1 fruit fly cellular context compared by ENCODE assay signal in the genomic region with DNA sequence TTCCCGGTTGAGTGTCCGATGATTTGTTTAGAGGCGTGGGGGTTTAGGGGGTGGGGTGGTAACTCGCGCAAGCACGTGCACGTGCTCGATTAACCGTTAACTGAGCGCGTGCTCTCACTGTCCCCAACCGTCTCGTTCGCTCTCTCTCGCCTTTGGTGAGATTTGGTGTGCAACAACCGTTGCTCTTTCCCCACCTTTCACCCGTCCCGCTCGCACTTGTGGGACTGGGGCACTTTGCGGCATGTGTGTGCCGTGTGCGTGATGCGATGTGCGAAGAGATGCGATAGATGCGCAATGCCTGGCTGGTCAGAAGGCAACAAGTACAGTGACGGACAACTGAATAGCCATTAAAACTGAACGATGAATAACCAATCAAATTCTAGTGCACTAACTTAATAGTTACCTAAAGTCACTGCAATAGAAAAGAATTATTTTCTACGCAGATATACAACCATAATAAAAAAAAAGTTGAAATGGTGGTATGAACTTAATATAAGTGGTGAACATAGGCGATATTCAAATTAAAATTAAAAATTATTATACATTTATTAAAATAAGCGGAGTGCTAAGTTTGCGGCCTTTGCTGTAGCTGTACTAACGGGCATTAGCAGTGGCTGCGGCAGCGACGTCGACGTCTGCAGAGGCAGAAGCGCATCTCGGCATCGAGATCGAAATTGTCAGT.
TF ChIP-seq lines count a peak whose summit lies in the region.

No protein-coding gene starts in this region.

TF ChIP-seq in whole organism, embryonic, 481 proteins besides CTCF, POLR2A, EP300 and RAD21 (continued from another document and continues in another):
- TF ChIP-seq dm (GFP tag; optimal IDR thresholded peaks at IDR 0.05; lab: Kevin White, UChicago): no peak
- no peak; the same call in 1 of the 2 replicates for TF ChIP-seq cas (GFP tag; IDR thresholded peaks at IDR 0.05; lab: Robert Waterston, UW)
- TF ChIP-seq BtbVII (GFP tag; optimal IDR thresholded peaks at IDR 0.05; lab: Kevin White, UChicago): peak; percentile 71
- peak; percentile 73 for TF ChIP-seq CG4707 (GFP tag; optimal IDR thresholded peaks at IDR 0.05; lab: Kevin White, UChicago)
- no peak for TF ChIP-seq ham (GFP tag; IDR thresholded peaks at IDR 0.05; lab: Robert Waterston, UW)
- TF ChIP-seq CG6175 (GFP tag; IDR thresholded peaks at IDR 0.05; lab: Robert Waterston, UW): no peak
- TF ChIP-seq CG3065 (GFP tag; optimal IDR thresholded peaks at IDR 0.05; lab: Kevin White, UChicago): peak; percentile 40
- no peak for TF ChIP-seq CG4282 (GFP tag; optimal IDR thresholded peaks at IDR 0.05; lab: Kevin White, UChicago)
- peak; percentile 61 for TF ChIP-seq CG31388 (GFP tag; optimal IDR thresholded peaks at IDR 0.05; lab: Kevin White, UChicago)
- peak; percentile 46 for TF ChIP-seq crol (GFP tag; IDR thresholded peaks at IDR 0.05; lab: Robert Waterston, UW)
- peak; percentile 79 for TF ChIP-seq CG15011 (GFP tag; optimal IDR thresholded peaks at IDR 0.05; lab: Kevin White, UChicago)
- peak; percentile 63 for TF ChIP-seq gt (GFP tag; IDR thresholded peaks at IDR 0.05; lab: Robert Waterston, UW)
- TF ChIP-seq p53 (GFP tag; optimal IDR thresholded peaks at IDR 0.05; lab: Kevin White, UChicago): no peak
- peak; percentile 41; the same call in 1 of the 2 replicates for TF ChIP-seq CG10321 (GFP tag; IDR thresholded peaks at IDR 0.05; lab: Robert Waterston, UW)
- no peak for TF ChIP-seq hbn (GFP tag; IDR thresholded peaks at IDR 0.05; lab: Robert Waterston, UW; ENCODE audit: partially characterized antibody)
- no peak for TF ChIP-seq Dll (GFP tag; IDR thresholded peaks at IDR 0.05; lab: Robert Waterston, UW; ENCODE audit: partially characterized antibody)
- peak; percentile 20 for TF ChIP-seq jumu (GFP tag; optimal IDR thresholded peaks at IDR 0.05; lab: Kevin White, UChicago)
- TF ChIP-seq CG11247 (GFP tag; IDR thresholded peaks at IDR 0.05; lab: Robert Waterston, UW): peak; percentile 46; the same call in 1 of the 2 replicates
- TF ChIP-seq emc (GFP tag; optimal IDR thresholded peaks at IDR 0.05; lab: Kevin White, UChicago): no peak
- TF ChIP-seq CG8359 (GFP tag; optimal IDR thresholded peaks at IDR 0.05; lab: Kevin White, UChicago; ENCODE audit: borderline replicate concordance): peak; percentile 83
- no peak for TF ChIP-seq NC2α (GFP tag; optimal IDR thresholded peaks at IDR 0.05; lab: Kevin White, UChicago)
- TF ChIP-seq CG13624 (GFP tag; optimal IDR thresholded peaks at IDR 0.05; lab: Kevin White, UChicago): no peak
- peak; percentile 86 for TF ChIP-seq nau (GFP tag; optimal IDR thresholded peaks at IDR 0.05; lab: Kevin White, UChicago)
- TF ChIP-seq bcd (GFP tag; optimal IDR thresholded peaks at IDR 0.05; lab: Kevin White, UChicago): peak; percentile 89
- peak; percentile 85 for TF ChIP-seq az2 (GFP tag; optimal IDR thresholded peaks at IDR 0.05; lab: Kevin White, UChicago)
- TF ChIP-seq bbx (GFP tag; IDR thresholded peaks at IDR 0.05; lab: Robert Waterston, UW; ENCODE audit: partially characterized antibody): no peak
- TF ChIP-seq stwl (tag; optimal IDR thresholded peaks at IDR 0.05; lab: Kevin White, UChicago): peak; percentile 11
- peak; percentile 84 for TF ChIP-seq lab (GFP tag; optimal IDR thresholded peaks at IDR 0.05; lab: Kevin White, UChicago)
- peak; percentile 91 for TF ChIP-seq row (GFP tag; IDR thresholded peaks at IDR 0.05; lab: Robert Waterston, UW)
- TF ChIP-seq NC2β (GFP tag; optimal IDR thresholded peaks at IDR 0.05; lab: Kevin White, UChicago): peak; percentile 21
- peak; percentile 88 for TF ChIP-seq vvl (GFP tag; IDR thresholded peaks at IDR 0.05; lab: Robert Waterston, UW)
- peak; percentile 52 for TF ChIP-seq CG17186 (GFP tag; optimal IDR thresholded peaks at IDR 0.05; lab: Kevin White, UChicago)
- peak; percentile 86 for TF ChIP-seq CG13775 (GFP tag; optimal IDR thresholded peaks at IDR 0.05; lab: Kevin White, UChicago)
- TF ChIP-seq Nf-YA (GFP tag; IDR thresholded peaks at IDR 0.05; lab: Robert Waterston, UW): 0 out of 2 replicates have a peak, but pooled peaks have one; percentile 25
- TF ChIP-seq sisA (GFP tag; IDR thresholded peaks at IDR 0.05; lab: Robert Waterston, UW): peak; percentile 80
- TF ChIP-seq her (GFP tag; optimal IDR thresholded peaks at IDR 0.05; lab: Kevin White, UChicago): no peak
- TF ChIP-seq Ets65A (GFP tag; lab: Kevin White, UChicago): peak; percentile 92
- no peak for TF ChIP-seq mld (GFP tag; IDR thresholded peaks at IDR 0.05; lab: Robert Waterston, UW; ENCODE audit: partially characterized antibody)
- peak; percentile 65 for TF ChIP-seq CG14050 (GFP tag; IDR thresholded peaks at IDR 0.05; lab: Robert Waterston, UW)
- peak; percentile 93 for TF ChIP-seq CG12391 (tag; optimal IDR thresholded peaks at IDR 0.05; lab: Kevin White, UChicago)
- TF ChIP-seq CG33213 (GFP tag; optimal IDR thresholded peaks at IDR 0.05; lab: Kevin White, UChicago): no peak
- peak; percentile 62 for TF ChIP-seq Jarid2 (GFP tag; optimal IDR thresholded peaks at IDR 0.05; lab: Kevin White, UChicago)
- no peak for TF ChIP-seq sna (GFP tag; IDR thresholded peaks at IDR 0.05; lab: Robert Waterston, UW; ENCODE audit: partially characterized antibody)
- peak in 1 of 2 experiments; percentile 94 for TF ChIP-seq eve (GFP tag; optimal IDR thresholded peaks at IDR 0.05; lab: Kevin White, UChicago)
- peak; percentile 39 for TF ChIP-seq CG12769 (tag; optimal IDR thresholded peaks at IDR 0.05; lab: Kevin White, UChicago)
- TF ChIP-seq stc (GFP tag; IDR thresholded peaks at IDR 0.05; lab: Robert Waterston, UW): peak; percentile 82
- peak; percentile 81 for TF ChIP-seq CG7372 (GFP tag; IDR thresholded peaks at IDR 0.05; lab: Robert Waterston, UW)
- peak; percentile 31; the same call in 1 of the 2 replicates for TF ChIP-seq CG8765 (GFP tag; IDR thresholded peaks at IDR 0.05; lab: Robert Waterston, UW)
- peak; percentile 62; the same call in 1 of the 2 replicates for TF ChIP-seq sens-2 (GFP tag; IDR thresholded peaks at IDR 0.05; lab: Robert Waterston, UW)
- no peak for TF ChIP-seq nom (GFP tag; optimal IDR thresholded peaks at IDR 0.05; lab: Kevin White, UChicago)
- TF ChIP-seq CG4820 (GFP tag; optimal IDR thresholded peaks at IDR 0.05; lab: Kevin White, UChicago): peak; percentile 86
- TF ChIP-seq CHES-1-like (GFP tag; optimal IDR thresholded peaks at IDR 0.05; lab: Kevin White, UChicago): no peak
- no peak for TF ChIP-seq Opbp (GFP tag; IDR thresholded peaks at IDR 0.05; lab: Robert Waterston, UW; ENCODE audit: partially characterized antibody)
- no peak for TF ChIP-seq CG2129 (GFP tag; IDR thresholded peaks at IDR 0.05; lab: Robert Waterston, UW; ENCODE audit: partially characterized antibody)
- TF ChIP-seq pan (optimal IDR thresholded peaks at IDR 0.05; lab: Kevin White, UChicago): no peak
- peak in 1 of 2 experiments; percentile 76 for TF ChIP-seq pan (GFP tag; optimal IDR thresholded peaks at IDR 0.05 in 1 of 2, IDR thresholded peaks at IDR 0.05 in 1 of 2)
- TF ChIP-seq Ptx1 (GFP tag; IDR thresholded peaks at IDR 0.05; lab: Robert Waterston, UW): peak; percentile 83
- no peak for TF ChIP-seq Ets97D (GFP tag; optimal IDR thresholded peaks at IDR 0.05; lab: Kevin White, UChicago)
- TF ChIP-seq CG3995 (GFP tag; optimal IDR thresholded peaks at IDR 0.05; lab: Kevin White, UChicago): no peak
- peak in 1 of 2 experiments; percentile 20 for TF ChIP-seq insv (GFP tag; optimal IDR thresholded peaks at IDR 0.05; lab: Kevin White, UChicago)
- TF ChIP-seq CG2712 (tag; optimal IDR thresholded peaks at IDR 0.05; lab: Kevin White, UChicago): peak; percentile 96
- peak; percentile 75 for TF ChIP-seq CG3847 (GFP tag; IDR thresholded peaks at IDR 0.05; lab: Robert Waterston, UW)
- peak; percentile 79 for TF ChIP-seq CG30431 (GFP tag; optimal IDR thresholded peaks at IDR 0.05; lab: Kevin White, UChicago)
- peak; percentile 20 for TF ChIP-seq B-H2 (GFP tag; optimal IDR thresholded peaks at IDR 0.05; lab: Kevin White, UChicago)
- TF ChIP-seq inv (GFP tag; IDR thresholded peaks at IDR 0.05; lab: Robert Waterston, UW; ENCODE audit: partially characterized antibody): no peak
- no peak for TF ChIP-seq sr (GFP tag; IDR thresholded peaks at IDR 0.05; lab: Robert Waterston, UW)
- peak; percentile 66 for TF ChIP-seq CG9215 (GFP tag; IDR thresholded peaks at IDR 0.05; lab: Robert Waterston, UW)
- TF ChIP-seq PHDP (tag; optimal IDR thresholded peaks at IDR 0.05; lab: Kevin White, UChicago): peak; percentile 87
- peak; percentile 8 for TF ChIP-seq gcm2 (GFP tag; optimal IDR thresholded peaks at IDR 0.05; lab: Kevin White, UChicago)
- peak; percentile 42 for TF ChIP-seq psq (GFP tag; optimal IDR thresholded peaks at IDR 0.05; lab: Kevin White, UChicago)
- TF ChIP-seq salm (tag; optimal IDR thresholded peaks at IDR 0.05; lab: Kevin White, UChicago): peak; percentile 89
- TF ChIP-seq CG12071 (GFP tag; optimal IDR thresholded peaks at IDR 0.05; lab: Kevin White, UChicago): peak; percentile 57
- TF ChIP-seq Antp (GFP tag; optimal IDR thresholded peaks at IDR 0.05; lab: Kevin White, UChicago): peak; percentile 35
- no peak for TF ChIP-seq btn (GFP tag; optimal IDR thresholded peaks at IDR 0.05; lab: Kevin White, UChicago)
- 0 out of 4 replicates have a peak, but pooled peaks have one; percentile 40 for TF ChIP-seq chinmo (GFP tag; IDR thresholded peaks at IDR 0.05; lab: Robert Waterston, UW; ENCODE audit: partially characterized antibody)
- TF ChIP-seq CG13296 (GFP tag; optimal IDR thresholded peaks at IDR 0.05; lab: Kevin White, UChicago): peak; percentile 84
- TF ChIP-seq Sry-β (GFP tag; optimal IDR thresholded peaks at IDR 0.05; lab: Kevin White, UChicago): peak; percentile 60
- peak; percentile 88 for TF ChIP-seq CG15269 (tag; optimal IDR thresholded peaks at IDR 0.05; lab: Kevin White, UChicago)
- peak; percentile 90 for TF ChIP-seq CG30403 (GFP tag; optimal IDR thresholded peaks at IDR 0.05; lab: Kevin White, UChicago)
- peak; percentile 94 for TF ChIP-seq CG2678 (tag; optimal IDR thresholded peaks at IDR 0.05; lab: Kevin White, UChicago)
- TF ChIP-seq grau (tag; optimal IDR thresholded peaks at IDR 0.05; lab: Kevin White, UChicago): peak; percentile 90
- TF ChIP-seq CG13424 (tag; optimal IDR thresholded peaks at IDR 0.05; lab: Kevin White, UChicago): peak; percentile 94
- no peak for TF ChIP-seq vfl (GFP tag; optimal IDR thresholded peaks at IDR 0.05; lab: Kevin White, UChicago)
- no peak; the same call in 1 of the 2 replicates for TF ChIP-seq CG9932 (GFP tag; IDR thresholded peaks at IDR 0.05; lab: Robert Waterston, UW)
- TF ChIP-seq Fer3 (tag; optimal IDR thresholded peaks at IDR 0.05; lab: Kevin White, UChicago): peak; percentile 81
- no peak for TF ChIP-seq BEAF-32 (GFP tag; optimal IDR thresholded peaks at IDR 0.05; lab: Kevin White, UChicago)
- peak; percentile 74 for TF ChIP-seq CG1832 (GFP tag; optimal IDR thresholded peaks at IDR 0.05; lab: Kevin White, UChicago)
- TF ChIP-seq Drgx (GFP tag; IDR thresholded peaks at IDR 0.05; lab: Robert Waterston, UW): peak; percentile 92
- peak; percentile 83 for TF ChIP-seq CG32772 (GFP tag; IDR thresholded peaks at IDR 0.05; lab: Robert Waterston, UW)
- peak; percentile 83 for TF ChIP-seq twi (tag; optimal IDR thresholded peaks at IDR 0.05; lab: Kevin White, UChicago)
- TF ChIP-seq sug (tag; optimal IDR thresholded peaks at IDR 0.05; lab: Kevin White, UChicago): peak; percentile 76
- TF ChIP-seq C15 (GFP tag; IDR thresholded peaks at IDR 0.05; lab: Robert Waterston, UW): no peak
- TF ChIP-seq CG4424 (GFP tag; optimal IDR thresholded peaks at IDR 0.05; lab: Kevin White, UChicago): peak; percentile 86
- TF ChIP-seq D (optimal IDR thresholded peaks at IDR 0.05; lab: Kevin White, UChicago): no peak
- TF ChIP-seq D (GFP tag; optimal IDR thresholded peaks at IDR 0.05; lab: Kevin White, UChicago): peak; percentile 95
- peak; percentile 33; the same call in 1 of the 2 replicates for TF ChIP-seq MBD-R2 (GFP tag; IDR thresholded peaks at IDR 0.05; lab: Robert Waterston, UW)
- TF ChIP-seq CG11456 (GFP tag; IDR thresholded peaks at IDR 0.05; lab: Robert Waterston, UW): 0 out of 3 replicates have a peak, but pooled peaks have one; percentile 41
- peak; percentile 18 for TF ChIP-seq Dad (GFP tag; optimal IDR thresholded peaks at IDR 0.05; lab: Kevin White, UChicago)
- TF ChIP-seq CG10274 (GFP tag; optimal IDR thresholded peaks at IDR 0.05; lab: Kevin White, UChicago): peak; percentile 62
- TF ChIP-seq zf30C (GFP tag; optimal IDR thresholded peaks at IDR 0.05; lab: Kevin White, UChicago): no peak
- peak; percentile 86 for TF ChIP-seq CG32767 (GFP tag; IDR thresholded peaks at IDR 0.05; lab: Robert Waterston, UW)
- peak; percentile 79 for TF ChIP-seq H2.0 (GFP tag; IDR thresholded peaks at IDR 0.05; lab: Robert Waterston, UW)
- peak; percentile 87 for TF ChIP-seq ara (GFP tag; IDR thresholded peaks at IDR 0.05; lab: Robert Waterston, UW)
- TF ChIP-seq Sox100B (GFP tag; optimal IDR thresholded peaks at IDR 0.05; lab: Kevin White, UChicago): peak; percentile 95
- peak; percentile 46; the same call in 1 of the 2 replicates for TF ChIP-seq CG43689 (GFP tag; IDR thresholded peaks at IDR 0.05; lab: Robert Waterston, UW)
- no peak for TF ChIP-seq maf-S (GFP tag; optimal IDR thresholded peaks at IDR 0.05; lab: Kevin White, UChicago)
- TF ChIP-seq Dp (GFP tag; optimal IDR thresholded peaks at IDR 0.05; lab: Kevin White, UChicago): no peak
- TF ChIP-seq CG2889 (GFP tag; IDR thresholded peaks at IDR 0.05; lab: Robert Waterston, UW): peak; percentile 59; the same call in 1 of the 3 replicates
- TF ChIP-seq CG8924 (tag; optimal IDR thresholded peaks at IDR 0.05; lab: Kevin White, UChicago): peak; percentile 92
- peak; percentile 55; the same call in 2 of the 3 replicates for TF ChIP-seq ase (GFP tag; IDR thresholded peaks at IDR 0.05; lab: Robert Waterston, UW)
- TF ChIP-seq CG15479 (GFP tag; optimal IDR thresholded peaks at IDR 0.05; lab: Kevin White, UChicago): no peak
- TF ChIP-seq Aef1 (GFP tag; IDR thresholded peaks at IDR 0.05; lab: Robert Waterston, UW): peak; percentile 64
- TF ChIP-seq CG2116 (GFP tag; optimal IDR thresholded peaks at IDR 0.05; lab: Kevin White, UChicago): peak; percentile 52
- peak; percentile 84; the same call in 1 of the 3 replicates for TF ChIP-seq so (GFP tag; IDR thresholded peaks at IDR 0.05; lab: Robert Waterston, UW)
- peak; percentile 29 for TF ChIP-seq CG9797 (GFP tag; optimal IDR thresholded peaks at IDR 0.05; lab: Kevin White, UChicago)
- TF ChIP-seq dpn (GFP tag; optimal IDR thresholded peaks at IDR 0.05; lab: Kevin White, UChicago): peak; percentile 40 to 78
- TF ChIP-seq HmgZ (tag; optimal IDR thresholded peaks at IDR 0.05; lab: Kevin White, UChicago): peak; percentile 59
- peak; percentile 62 for TF ChIP-seq CG12155 (GFP tag; optimal IDR thresholded peaks at IDR 0.05; lab: Kevin White, UChicago)
- TF ChIP-seq ken (GFP tag; IDR thresholded peaks at IDR 0.05; lab: Robert Waterston, UW): peak; percentile 76
- TF ChIP-seq klu (GFP tag; IDR thresholded peaks at IDR 0.05; lab: Robert Waterston, UW): peak; percentile 61; the same call in 1 of the 2 replicates
